Worm (Caenorhabditis elegans) whole organism, early embryonic: ENCODE results near the gene msp-31.

Source experiments
- aly-1 ChIP-seq: sonication (generic microtip); optimal IDR thresholded peaks from 2 replicates; lab custom pipeline; 2016; ENCODE audit warnings: missing genetic modification characterization, missing compliant biosample characterization
- ama-1 ChIP-seq: fragments of 150-350 bp; optimal IDR thresholded peaks from 2 replicates; lab custom pipeline; 2014
- ceh-13 ChIP-seq: fragments of 200-800 bp; sonication (Bioruptor generic); optimal IDR thresholded peaks from 2 replicates; lab custom pipeline; 2018; ENCODE audit warnings: mild to moderate bottlenecking, missing genetic modification characterization, missing compliant biosample characterization
- scrt-1 ChIP-seq: fragments of 200-800 bp; sonication (Bioruptor generic); IDR thresholded peaks from 2 replicates; pipeline ENCODE4 v1.3.6; 2022; ENCODE audit warnings: missing genetic modification characterization, missing compliant biosample characterization

DNA sequence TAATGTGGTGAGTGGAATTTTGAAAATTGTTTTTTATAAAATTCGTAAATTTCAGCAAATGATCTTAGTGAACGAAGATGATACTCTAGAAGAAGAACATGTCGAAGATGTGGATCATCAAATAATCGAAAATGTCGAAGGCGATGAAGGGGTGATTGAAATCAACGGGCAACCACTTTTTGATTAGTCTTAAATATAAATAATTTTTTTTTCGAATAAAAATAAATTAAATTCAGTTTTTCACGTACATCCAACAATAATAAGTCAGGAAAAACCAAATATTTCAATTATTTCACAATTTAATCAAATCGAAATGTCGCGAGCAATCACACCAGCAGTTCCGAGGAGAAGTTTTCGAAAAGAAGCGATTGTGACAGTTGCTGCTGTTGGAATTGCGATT, 21.4 kb upstream of the msp-31 start, which contains the start of gene ZK546.4:
- TF ChIP-seq aly-1 (tag; lab: Kevin White, UChicago) (no peak), ama-1 (no peak), ceh-13 (GFP tag; lab: Kevin White, UChicago) (no peak), scrt-1 (GFP tag; lab: Robert Waterston, UW) (no peak)
